Fruit fly (Drosophila melanogaster) whole organism: ENCODE measurements around the gene CG4074.

Experiments used
- EcR ChIP-seq, 2 experiments: fragments of >200 bp; optimal IDR thresholded peaks; 2 replicates each; lab custom pipeline; 2017; ENCODE audit warnings: missing biosample characterization in 2 of 2, missing genetic modification characterization in 2 of 2, missing genetic modification reagents in 2 of 2
- usp ChIP-seq: fragments of >200 bp; optimal IDR thresholded peaks from 2 replicates; lab custom pipeline; 2017; ENCODE audit warnings: missing biosample characterization, missing genetic modification characterization, mixed read lengths

dm6 chr3L:20761482-20761881 is 7.8 kb downstream of the CG4074 start:
- TF ChIP-seq usp (GFP tag; lab: Kevin White, UChicago) (no peak), EcR (GFP tag; optimal IDR thresholded peaks at IDR 0.05; lab: Kevin White, UChicago) (no peak)
